Worm (Caenorhabditis elegans) whole organism, L4 larva: Measurements from ENCODE around the gene srh-186.

Experiments
- Y105C5A.15 ChIP-seq: fragments of 200-800 bp; sonication (Bioruptor generic); IDR thresholded peaks from 2 replicates; pipeline ENCODE4 v1.3.6; 2022; ENCODE audit warnings: missing genetic modification characterization, missing compliant biosample characterization
- aly-2 ChIP-seq: sonication (generic microtip); optimal IDR thresholded peaks from 2 replicates; lab custom pipeline; 2018; ENCODE audit warnings: missing biosample characterization, missing genetic modification characterization
- ama-1 ChIP-seq: fragments of 150-350 bp; optimal IDR thresholded peaks from 2 replicates; lab custom pipeline; 2014; ENCODE audit warnings: inconsistent platforms, mixed read lengths
- arid-1 ChIP-seq: fragments of 200-800 bp; sonication (Bioruptor generic); conservative IDR thresholded peaks from 2 replicates; pipeline ENCODE4 v1.3.6; 2022; ENCODE audit warnings: missing genetic modification reagents, missing genetic modification characterization, missing compliant biosample characterization
- ceh-20 ChIP-seq: fragments of 200-800 bp; sonication (Bioruptor generic); IDR thresholded peaks from 2 replicates; pipeline ENCODE4 v1.3.6; 2022; ENCODE audit warnings: missing genetic modification reagents, missing genetic modification characterization, missing compliant biosample characterization
- daf-8 ChIP-seq: fragments of 200-800 bp; sonication (Bioruptor generic); IDR thresholded peaks from 2 replicates; pipeline ENCODE4 v1.3.6; 2022; ENCODE audit warnings: missing genetic modification characterization, missing compliant biosample characterization
- dpl-1 ChIP-seq: fragments of 150-350 bp; optimal IDR thresholded peaks from 2 replicates; lab custom pipeline; 2014; ENCODE audit warnings: missing biosample characterization, missing genetic modification reagents, missing genetic modification characterization
- jun-1 ChIP-seq: fragments of 150-350 bp; optimal IDR thresholded peaks from 2 replicates; lab custom pipeline; 2014; ENCODE audit warnings: missing biosample characterization, missing genetic modification reagents, missing genetic modification characterization
- lin-13 ChIP-seq: fragments of 150-350 bp; optimal IDR thresholded peaks from 2 replicates; lab custom pipeline; 2014; ENCODE audit warnings: missing biosample characterization, missing genetic modification reagents, missing genetic modification characterization
- lin-15B ChIP-seq: fragments of 150-350 bp; sonication (generic microtip); optimal IDR thresholded peaks from 3 replicates; lab custom pipeline; 2014; ENCODE audit warnings: missing biosample characterization, missing genetic modification characterization
- nhr-76 ChIP-seq: fragments of 150-350 bp; optimal IDR thresholded peaks from 2 replicates; lab custom pipeline; 2014; ENCODE audit warnings: missing biosample characterization, missing genetic modification characterization
- set-16 ChIP-seq: fragments of 200-800 bp; sonication (Bioruptor generic); IDR thresholded peaks from 2 replicates; pipeline ENCODE4 v1.3.6; 2022; ENCODE audit warnings: missing genetic modification reagents, missing genetic modification characterization, missing compliant biosample characterization
- ztf-11 ChIP-seq: fragments of 150-350 bp; optimal IDR thresholded peaks from 2 replicates; lab custom pipeline; 2014; ENCODE audit warnings: missing biosample characterization, missing genetic modification characterization

DNA sequence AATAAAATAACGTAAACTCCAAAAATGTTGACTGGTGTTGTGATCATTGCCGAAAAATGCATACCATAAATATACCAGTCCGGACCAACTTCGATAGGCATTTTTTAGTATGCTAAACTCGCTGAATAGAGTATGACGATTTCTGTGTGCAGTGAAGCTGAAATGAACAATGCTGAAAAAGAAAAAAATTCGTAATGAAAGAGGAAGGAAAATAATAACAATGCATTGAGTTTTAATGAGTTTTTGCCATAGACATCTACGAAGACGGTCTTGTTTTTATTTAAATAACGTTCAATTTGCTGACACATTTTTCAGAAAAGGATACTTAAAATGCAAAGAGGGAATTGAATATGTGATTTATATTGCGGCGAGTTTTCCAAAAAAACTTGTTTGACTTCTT is 11.9 kb downstream of the srh-186 start, which contains the start of gene sri-1:
- TF ChIP-seq dpl-1 (GFP tag; lab: Kevin White, UChicago) (no peak), arid-1 (no peak), lin-15B (no peak), lin-13 (GFP tag; lab: Kevin White, UChicago) (no peak), daf-8 (GFP tag; lab: Robert Waterston, UW) (no peak), nhr-76 (tag; lab: Kevin White, UChicago) (no peak), ceh-20 (GFP tag; lab: Robert Waterston, UW) (no peak), ama-1 (lab: Kevin White, UChicago) (no peak), set-16 (GFP tag; lab: Robert Waterston, UW) (no peak), ztf-11 (tag; lab: Kevin White, UChicago) (no peak), Y105C5A.15 (GFP tag; lab: Robert Waterston, UW) (no peak), aly-2 (tag; lab: Kevin White, UChicago) (no peak), jun-1 (no peak)
